Worm (Caenorhabditis elegans) whole organism, dauer: Measurements from ENCODE around the gene C09G9.5.

Source experiments
- unc-62 ChIP-seq: sonication (generic microtip); optimal IDR thresholded peaks from 2 replicates; lab custom pipeline; 2017; ENCODE audit warnings: missing biosample characterization, missing genetic modification reagents, missing genetic modification characterization

C09G9.5 gene

DNA sequence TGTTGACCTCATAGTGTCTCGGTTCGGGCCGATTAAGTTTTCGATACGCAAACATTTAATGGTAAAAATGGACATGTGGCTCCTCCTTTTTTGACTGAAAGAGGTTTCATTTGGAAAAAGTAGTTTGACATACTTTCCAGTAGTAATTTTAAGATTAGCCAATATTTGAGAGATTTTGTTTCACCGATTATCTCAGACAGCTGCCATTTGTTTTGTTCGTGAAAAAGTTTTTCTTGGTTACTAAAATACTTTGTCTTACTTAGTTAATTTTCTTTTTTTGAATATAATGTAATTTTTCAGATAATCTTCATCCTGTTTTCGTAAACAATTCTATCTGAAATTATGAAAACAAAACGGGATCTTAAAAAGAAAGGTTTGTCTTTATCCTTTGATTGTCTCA is at the start of gene C09G9.5:
Gene C09G9.5, plus strand, starts transcription at position 301 of the 400 bp plus-strand sequence.
- TF ChIP-seq unc-62, result no peak

DNA sequence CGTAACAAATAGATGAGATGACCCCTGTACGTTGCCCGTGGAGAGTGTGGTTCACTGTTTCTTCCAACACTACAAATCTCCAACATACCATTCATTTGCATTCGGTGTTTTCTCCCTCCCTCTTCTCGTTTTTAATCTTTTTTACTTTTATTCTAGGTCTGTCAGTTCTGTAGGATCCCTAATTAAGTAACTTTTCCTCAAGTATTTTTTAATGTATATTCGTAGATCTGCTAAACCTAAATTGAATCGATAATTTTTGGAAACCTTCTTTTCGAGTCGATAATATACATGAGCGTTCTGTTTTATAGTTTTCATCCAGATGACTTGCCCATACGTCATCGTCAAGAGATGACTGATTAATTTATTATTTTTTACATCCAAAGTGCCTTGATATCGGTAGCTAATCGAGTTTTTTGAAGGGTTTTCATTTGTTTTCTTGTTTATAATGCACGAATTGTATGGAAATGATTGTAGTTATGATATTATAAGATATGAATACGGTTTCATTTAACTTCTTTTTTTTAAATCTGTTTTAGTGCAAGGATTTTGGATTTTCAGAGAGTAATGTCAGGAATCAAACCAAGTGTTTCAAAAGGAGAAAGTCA is 46.1 kb upstream of the C09G9.5 start, which contains the start of the genes T28C6.11 and T11B7.1:
Gene T28C6.11, minus strand, starts transcription at position 101 of the 605 bp plus-strand sequence.
Gene T11B7.1, plus strand, starts transcription at position 555 of the 605 bp plus-strand sequence.
- TF ChIP-seq unc-62, result no peak

DNA sequence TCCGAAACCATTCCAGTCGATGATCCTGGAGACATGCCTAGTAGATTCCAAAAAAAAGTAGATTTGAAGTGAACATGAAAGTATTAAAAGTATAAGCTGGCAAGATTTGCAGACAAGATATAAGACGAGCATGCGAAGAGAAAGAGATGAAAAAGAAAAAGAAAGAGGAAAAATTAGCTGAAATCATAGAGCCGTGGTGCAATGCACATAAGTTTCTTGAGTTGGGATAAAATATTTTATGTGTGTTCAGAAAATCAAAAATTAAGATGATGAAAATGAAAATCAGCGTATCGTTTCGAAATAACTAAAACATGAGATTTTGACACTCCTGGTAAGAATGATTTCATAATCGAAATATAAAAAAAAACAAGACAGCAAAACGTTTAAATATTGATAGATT is 41.9 kb upstream of the C09G9.5 start, which contains the start of gene T11B7.2:
Gene T11B7.2, minus strand, starts transcription at position 101 of the 400 bp plus-strand sequence.
- no peak for TF ChIP-seq unc-62

DNA sequence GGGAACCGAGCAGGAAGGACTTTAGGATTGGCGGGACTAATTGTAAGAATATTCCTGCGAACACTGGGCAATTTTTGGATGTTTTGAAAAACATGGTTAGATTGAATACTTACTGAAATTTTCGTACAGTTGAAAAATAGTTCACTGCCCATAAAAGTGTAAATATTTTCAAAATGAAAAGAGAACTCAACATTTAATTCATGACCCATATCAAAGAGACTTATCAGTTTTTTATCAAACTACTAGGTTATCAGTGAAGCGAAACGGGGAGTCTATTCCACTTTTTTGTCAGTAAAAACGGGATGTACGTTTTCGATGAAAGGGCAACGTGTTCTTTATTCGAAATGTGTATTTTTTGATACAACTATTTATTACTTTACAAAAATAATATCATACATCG is 40.4 kb upstream of the C09G9.5 start:
- no peak for TF ChIP-seq unc-62

DNA sequence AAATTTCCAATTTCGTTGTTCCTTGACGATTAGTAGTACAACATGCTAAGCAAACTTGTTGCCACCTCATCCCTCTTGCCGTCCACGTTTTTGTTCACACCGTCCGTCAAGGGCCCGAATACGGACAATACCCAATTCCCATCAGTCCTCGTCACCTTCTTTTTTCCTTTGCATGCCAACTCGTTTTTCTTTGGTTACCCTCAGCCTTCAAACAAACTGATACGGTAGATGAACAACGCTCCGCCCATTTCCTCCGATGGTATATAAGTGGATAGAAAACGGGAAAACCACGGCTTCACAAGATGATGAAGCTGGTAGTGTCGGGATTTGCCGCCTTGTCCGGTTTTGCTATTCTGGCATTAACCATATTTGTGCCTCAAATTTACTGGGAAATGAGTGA is 38.4 kb upstream of the C09G9.5 start, which contains the start of gene col-118:
Gene col-118, plus strand, starts transcription at position 301 of the 400 bp plus-strand sequence.
- TF ChIP-seq unc-62, result no peak

DNA sequence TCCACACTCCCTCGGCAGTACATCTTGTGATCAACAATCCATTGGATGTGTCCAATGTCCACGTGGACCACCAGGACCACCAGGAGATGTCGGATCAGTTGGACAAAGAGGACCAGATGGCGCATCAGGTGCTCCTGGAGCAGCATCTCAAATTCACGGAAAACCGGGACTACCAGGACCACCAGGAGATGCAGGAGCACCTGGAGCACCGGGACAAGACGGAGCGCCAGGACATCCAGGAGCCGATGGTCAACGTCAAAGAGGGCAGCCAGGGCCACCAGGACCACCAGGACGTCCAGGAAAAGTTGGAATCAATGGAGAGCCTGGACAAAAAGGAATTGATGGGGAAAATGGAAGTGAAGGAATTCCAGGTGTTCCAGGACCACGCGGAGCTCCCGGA is 37.3 kb upstream of the C09G9.5 start:
- no peak for TF ChIP-seq unc-62

DNA sequence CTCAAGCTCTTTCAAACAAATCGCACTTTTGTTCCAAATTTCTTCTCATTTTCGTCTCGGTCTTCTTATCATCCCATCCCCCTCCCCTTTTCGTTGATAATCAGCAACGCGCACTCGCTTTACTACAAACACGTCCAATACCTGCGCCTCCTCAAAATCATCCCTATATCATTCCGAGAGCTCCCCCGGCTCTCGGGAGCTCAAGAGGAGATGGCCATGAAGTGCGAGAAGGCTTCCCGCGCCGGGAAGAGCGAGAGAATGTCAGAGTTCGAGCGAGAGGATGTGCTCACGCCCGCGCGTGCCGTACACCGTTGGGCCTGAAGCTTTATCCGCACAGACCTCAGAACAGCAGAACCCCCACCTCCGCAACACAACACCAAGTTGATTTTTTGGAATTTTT is 35.5 kb upstream of the C09G9.5 start:
- no peak for TF ChIP-seq unc-62

DNA sequence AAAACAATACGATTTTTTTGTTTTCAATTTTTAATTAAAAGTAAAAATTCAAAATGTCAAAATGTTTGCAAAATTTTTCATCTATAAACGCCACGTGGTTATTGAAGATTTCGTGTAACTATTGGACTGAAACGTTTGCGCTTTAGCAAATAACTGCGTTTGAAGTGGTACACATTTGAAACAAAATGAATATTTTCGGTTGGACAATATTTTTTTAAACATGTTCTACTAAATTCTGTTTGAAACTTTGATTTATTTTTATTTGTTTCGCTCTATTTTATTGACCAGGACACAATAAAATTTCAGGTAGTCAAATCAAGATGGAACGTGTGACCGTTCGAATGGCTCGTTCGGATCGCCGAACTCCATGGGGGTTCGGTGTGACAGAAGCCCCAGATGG is 34.1 kb upstream of the C09G9.5 start, which contains the start of gene alp-1:
Gene alp-1, plus strand, starts transcription at position 301 of the 400 bp plus-strand sequence.
- no peak for TF ChIP-seq unc-62

DNA sequence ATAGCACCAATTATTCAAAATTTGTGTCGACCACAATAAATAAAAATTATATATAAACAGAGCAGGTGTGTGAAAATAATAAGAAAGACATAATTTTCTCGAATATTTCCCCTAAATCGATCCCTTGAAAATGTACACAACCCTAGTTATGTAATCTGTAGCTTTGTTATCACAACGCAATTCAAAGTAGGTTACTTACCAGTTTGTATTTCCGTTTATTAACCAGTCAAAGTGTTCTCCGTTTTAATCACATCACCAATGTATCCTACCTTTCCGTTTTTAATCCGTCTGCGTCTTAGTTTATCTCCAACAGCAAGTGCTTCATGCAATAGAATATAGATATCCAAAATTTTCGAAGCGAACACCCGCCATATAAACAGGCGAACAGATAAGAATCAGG is 33.0 kb upstream of the C09G9.5 start:
- TF ChIP-seq unc-62, result no peak

DNA sequence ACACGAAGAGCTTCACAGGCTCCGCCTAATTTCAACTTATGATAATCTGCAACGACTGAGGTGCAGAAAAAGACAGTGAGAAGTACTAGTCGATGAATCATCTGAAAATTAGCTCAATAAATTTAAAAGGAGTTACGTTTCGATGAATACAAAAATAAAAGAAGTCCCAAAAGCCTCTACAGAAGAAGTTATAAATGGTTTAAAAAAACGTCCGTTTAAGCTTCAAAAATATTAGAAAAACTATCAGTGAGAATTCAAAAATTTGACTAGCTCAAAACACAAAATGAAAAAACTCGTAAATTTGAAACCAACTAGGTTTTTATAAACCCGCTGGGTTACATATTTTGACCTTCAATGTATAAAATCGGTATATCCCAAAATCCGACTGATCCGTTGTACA is 30.4 kb upstream of the C09G9.5 start, which contains the start of gene T11B7.5:
Gene T11B7.5, minus strand, starts transcription at position 101 of the 400 bp plus-strand sequence.
- TF ChIP-seq unc-62, result no peak

DNA sequence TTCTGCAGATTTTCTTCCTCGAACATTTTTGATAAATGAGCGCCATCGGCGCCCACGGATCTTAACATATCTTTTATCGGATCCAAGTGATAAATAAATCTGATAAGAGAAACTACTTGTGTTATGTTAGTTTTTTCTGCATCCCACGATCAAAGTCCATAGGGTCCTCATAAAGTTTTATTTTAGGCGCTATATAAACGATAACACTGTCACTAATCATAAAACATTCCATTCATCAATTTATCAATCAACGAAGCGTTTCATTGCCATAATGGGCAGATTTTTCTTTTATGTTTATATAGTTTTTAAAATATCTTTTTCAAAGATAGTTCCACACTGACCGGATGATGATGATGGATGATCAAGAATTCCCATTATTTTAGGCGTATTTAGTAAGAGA is 21.7 kb upstream of the C09G9.5 start:
- TF ChIP-seq unc-62, result no peak

DNA sequence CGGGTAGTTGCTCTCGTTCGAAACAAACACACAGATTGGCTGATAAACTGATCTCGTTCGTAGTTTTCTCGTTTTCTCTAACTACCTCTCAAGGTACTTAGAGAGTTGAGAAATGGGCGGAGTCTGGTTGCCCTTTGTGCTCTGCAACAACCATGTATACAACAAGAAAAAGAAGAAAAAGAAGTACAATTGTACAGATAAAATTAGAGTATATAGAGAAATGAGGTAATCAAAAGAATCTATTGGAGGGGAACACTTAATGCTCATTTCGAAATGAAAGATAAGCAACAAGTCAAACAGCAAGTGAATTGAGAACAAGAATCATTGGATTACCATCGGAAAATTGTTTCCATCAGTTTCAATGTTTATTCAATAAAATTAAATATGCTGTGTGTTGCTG is 21.0 kb upstream of the C09G9.5 start, which contains the start of gene C09G9.1:
Gene C09G9.1, minus strand, starts transcription at position 143 of the 400 bp plus-strand sequence.
- TF ChIP-seq unc-62, result no peak

DNA sequence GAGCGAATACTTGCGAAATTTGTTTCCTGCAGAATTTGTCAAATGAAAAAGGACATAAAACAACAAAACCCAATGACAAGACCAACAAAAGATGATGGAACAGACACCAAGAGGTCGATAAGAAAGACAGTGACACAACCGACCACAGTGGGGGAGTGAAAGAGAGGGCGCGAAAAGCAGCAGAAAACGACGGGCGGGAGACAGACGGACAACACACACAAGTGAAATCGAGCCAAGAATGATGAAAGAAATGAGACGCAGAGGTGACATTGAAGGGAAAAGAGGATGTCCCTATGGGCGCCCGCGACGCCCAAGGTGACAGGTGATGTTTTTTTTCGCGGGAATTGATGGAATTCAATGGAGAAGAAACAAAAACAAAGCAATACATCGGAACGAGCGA is 20.2 kb upstream of the C09G9.5 start:
- no peak for TF ChIP-seq unc-62

DNA sequence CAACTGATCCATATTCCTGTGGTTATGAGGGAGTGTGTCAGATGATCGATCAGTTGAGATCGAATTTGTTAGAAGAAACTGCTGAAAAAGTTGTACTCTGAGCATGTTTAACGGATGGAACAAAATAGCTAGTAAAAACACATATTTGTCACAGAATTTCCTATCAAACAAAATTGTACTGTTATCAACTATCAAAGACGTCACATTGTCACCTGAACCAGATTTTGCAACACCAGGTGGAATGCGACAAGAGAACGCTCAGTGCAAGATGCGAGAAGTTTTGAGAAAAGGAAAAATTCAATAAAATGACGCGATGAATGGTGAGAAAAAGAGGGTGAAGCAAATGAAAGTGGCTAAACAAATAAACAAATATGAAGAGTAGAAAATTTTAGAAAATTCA is 18.8 kb upstream of the C09G9.5 start:
- no peak for TF ChIP-seq unc-62

DNA sequence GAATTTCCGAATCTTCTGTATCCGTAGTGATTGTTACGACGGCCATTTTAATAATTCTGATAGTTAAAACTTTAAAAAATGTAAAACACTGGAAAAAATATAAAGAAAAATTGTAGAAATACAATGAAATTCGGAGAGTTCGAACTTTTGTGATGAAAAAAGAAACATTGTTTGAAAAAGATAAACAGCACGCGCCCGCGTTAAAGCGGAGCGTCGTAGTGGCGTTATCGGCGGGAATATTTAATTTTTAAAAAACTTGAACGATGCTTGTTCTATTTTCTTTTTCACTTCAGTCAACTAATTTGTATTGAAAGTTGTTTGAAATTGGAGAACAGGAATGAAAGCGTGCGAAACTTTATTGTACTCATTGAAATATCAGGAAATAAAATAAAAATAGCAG is 16.7 kb upstream of the C09G9.5 start, which contains the start of gene npp-23:
Gene npp-23, minus strand, starts transcription at position 56 of the 400 bp plus-strand sequence.
- TF ChIP-seq unc-62, result no peak

DNA sequence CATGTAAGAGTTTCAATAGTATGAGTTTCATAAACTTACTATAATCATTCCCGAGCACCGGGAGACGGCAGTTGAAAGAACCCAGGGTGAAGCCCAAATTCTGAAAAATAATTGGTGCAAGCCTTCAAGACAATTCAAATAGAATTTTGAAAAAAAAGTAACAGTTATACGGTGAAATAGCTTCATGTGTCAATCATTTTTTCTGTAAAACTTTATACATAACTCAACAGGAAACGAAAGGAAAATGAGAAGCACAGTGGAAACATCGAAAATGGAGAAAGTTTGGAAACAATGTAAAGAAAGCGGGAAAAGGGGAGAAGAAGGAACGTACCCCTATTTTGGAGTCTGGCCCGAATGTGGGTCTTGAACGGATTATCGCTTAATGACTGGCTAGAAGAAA is 13.4 kb upstream of the C09G9.5 start, which contains the start of gene C09G9.3:
Gene C09G9.3, minus strand, starts transcription at position 101 of the 400 bp plus-strand sequence.
- no peak for TF ChIP-seq unc-62

DNA sequence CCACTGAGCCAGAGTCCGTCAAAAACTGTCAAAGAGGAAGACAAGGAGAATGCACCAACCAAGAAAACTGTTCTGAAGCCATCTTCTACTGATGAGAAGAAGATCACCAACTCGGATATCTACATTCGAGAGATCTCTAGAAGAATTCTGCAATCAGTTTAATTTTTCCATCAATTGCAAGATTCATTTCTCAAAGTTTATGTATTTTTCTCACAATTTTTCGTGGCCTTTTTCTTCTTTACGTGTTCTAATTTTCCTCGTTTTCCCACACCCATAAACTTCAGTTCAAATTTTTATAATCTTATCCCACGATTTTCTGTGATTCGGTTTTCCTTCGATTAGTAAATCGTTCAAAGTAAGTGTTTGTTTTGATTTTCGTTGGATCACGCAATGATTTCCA is 12.5 kb upstream of the C09G9.5 start, which contains the start of gene hdl-2:
Gene hdl-2, plus strand, starts transcription at position 301 of the 400 bp plus-strand sequence.
- no peak for TF ChIP-seq unc-62

DNA sequence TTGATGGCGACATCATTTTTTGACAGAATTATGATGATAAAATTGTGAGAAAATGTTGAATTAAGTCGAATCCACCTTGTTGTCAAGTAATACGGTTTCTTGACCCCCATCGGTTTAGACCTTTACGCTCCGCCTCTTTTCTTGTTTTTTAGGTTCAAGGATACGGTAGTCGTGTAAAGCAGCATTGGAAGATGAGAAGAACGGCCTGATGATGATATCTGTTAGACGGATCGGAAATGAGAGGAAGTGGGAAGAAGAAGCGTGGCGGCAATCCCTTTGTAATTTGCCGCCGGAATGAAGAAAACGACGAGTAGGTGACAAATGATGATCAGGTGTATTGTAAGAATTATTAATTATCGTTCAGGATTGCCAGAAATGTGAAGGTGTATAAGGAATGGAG is 6.5 kb upstream of the C09G9.5 start, which contains the start of gene npax-4:
Gene npax-4, minus strand, starts transcription at position 101 of the 400 bp plus-strand sequence.
- TF ChIP-seq unc-62, result no peak
